Worm (Caenorhabditis elegans): Measurements from ENCODE around the gene T08G5.2.
"Not testable (repeated sequence)": the region's sequence is repeated elsewhere in the genome, so short reads cannot be mapped to it uniquely, and the experiment has no call there.

DNA sequence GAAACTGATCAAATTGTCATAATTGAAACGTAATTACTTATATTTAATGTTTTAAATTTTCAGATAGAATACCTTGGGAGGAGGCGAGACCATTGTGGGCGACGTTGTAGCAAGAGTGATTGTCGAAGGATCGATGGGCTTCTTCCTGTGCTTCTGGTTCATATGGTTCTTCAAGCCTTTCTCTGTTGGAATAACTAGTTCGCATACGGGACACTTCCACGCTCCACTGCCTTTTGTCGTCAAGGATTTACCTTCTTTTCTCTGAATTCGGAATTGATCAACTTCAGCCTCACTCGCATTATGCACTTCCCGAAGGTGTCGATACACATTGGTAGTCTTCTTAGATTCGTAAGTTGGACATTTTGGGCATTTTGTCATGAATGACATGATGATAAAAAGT is 23.2 kb upstream of the T08G5.2 start, which contains the start of gene F58D12.1:
- TF ChIP-seq elt-3 (tag; optimal IDR thresholded peaks at IDR 0.05); lsy-2 (tag; optimal IDR thresholded peaks at IDR 0.05); flh-1 (GFP tag; optimal IDR thresholded peaks at IDR 0.05); mab-5 (tag; optimal IDR thresholded peaks at IDR 0.05): not testable (repeated sequence)

All from whole organism, mixed stage, embryonic.